Worm (Caenorhabditis elegans): ENCODE data around the gene ncx-9.

DNA sequence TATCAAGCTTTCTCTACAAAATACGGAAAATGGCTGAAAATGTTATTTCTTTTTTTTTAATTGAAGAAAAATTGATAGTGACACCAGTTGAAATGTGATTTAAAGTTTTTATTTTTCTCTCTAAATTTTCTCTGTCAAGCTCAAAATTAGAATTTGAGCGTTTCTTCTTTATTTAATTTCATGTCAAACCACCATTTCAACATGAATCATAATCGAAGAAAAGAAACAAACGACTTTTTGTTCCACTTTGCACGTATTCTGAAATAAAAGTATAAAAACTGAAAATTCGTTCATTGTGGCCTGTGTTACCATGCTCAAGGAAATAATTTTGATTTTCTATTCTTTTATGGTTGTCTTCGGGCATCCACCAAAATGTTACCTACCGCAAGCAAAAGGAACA lies 38.0 kb upstream of the ncx-9 start, which contains the start of gene K11D12.13:
- TF ChIP-seq ama-1 (optimal IDR thresholded peaks at IDR 0.05) (no peak), B0310.2 (tag; optimal IDR thresholded peaks at IDR 0.05) (no peak), flt-1 (GFP tag; IDR thresholded peaks at IDR 0.05) (no peak), hmg-4 (GFP tag; optimal IDR thresholded peaks at IDR 0.05) (no peak), F13C5.2 (tag; optimal IDR thresholded peaks at IDR 0.05) (no peak), ets-7 (tag; optimal IDR thresholded peaks at IDR 0.05) (no peak), scrt-1 (GFP tag; IDR thresholded peaks at IDR 0.05) (no peak)

Measured in whole organism, early embryonic.